Worm (Caenorhabditis elegans) whole organism, L1 larva: ENCODE measurements around the gene psa-3.

Source experiments
- C04F5.9 ChIP-seq: sonication (generic microtip); optimal IDR thresholded peaks from 2 replicates; lab custom pipeline; 2016; ENCODE audit warnings: missing genetic modification characterization, missing compliant biosample characterization
- C34B4.2 ChIP-seq: sonication (generic microtip); optimal IDR thresholded peaks from 2 replicates; lab custom pipeline; 2017; ENCODE audit warnings: mild to moderate bottlenecking, missing genetic modification characterization, missing compliant biosample characterization
- Y116A8C.19 ChIP-seq: sonication (generic microtip); optimal IDR thresholded peaks from 2 replicates; lab custom pipeline; 2016; ENCODE audit warnings: missing compliant biosample characterization, missing genetic modification characterization, borderline replicate concordance
- aha-1 ChIP-seq: fragments of 150-350 bp; optimal IDR thresholded peaks from 2 replicates; lab custom pipeline; 2014; ENCODE audit warnings: missing biosample characterization, missing genetic modification characterization
- blmp-1 ChIP-seq: fragments of 150-350 bp; optimal IDR thresholded peaks from 2 replicates; lab custom pipeline; 2014; ENCODE audit warnings: missing biosample characterization, missing genetic modification characterization
- ceh-8 ChIP-seq: fragments of 200-800 bp; sonication (Bioruptor generic); optimal IDR thresholded peaks from 2 replicates; lab custom pipeline; 2018; ENCODE audit warnings: mild to moderate bottlenecking, missing genetic modification characterization, moderate library complexity, missing compliant biosample characterization
- ceh-88 ChIP-seq: fragments of 200-800 bp; sonication (Bioruptor generic); IDR thresholded peaks from 2 replicates; pipeline ENCODE4 v1.3.6; 2022; ENCODE audit warnings: missing genetic modification characterization, missing compliant biosample characterization
- ceh-90 ChIP-seq: sonication (generic microtip); optimal IDR thresholded peaks from 2 replicates; lab custom pipeline; 2016; ENCODE audit warnings: missing genetic modification characterization, missing compliant biosample characterization
- efl-1 ChIP-seq, 4 experiments: fragments of 150-350 bp; optimal IDR thresholded peaks in 3 of 4; peaks in 1 of 4; 1 replicate in 1 of 4; 2 replicates in 3 of 4; lab custom pipeline; 2014; ENCODE audit warnings: missing biosample characterization in 2 of 4, missing genetic modification characterization in 2 of 4, missing genetic modification reagents in 2 of 4
- elt-3 ChIP-seq, 6 experiments: fragments of 150-350 bp in 1 of 6; sonication (generic microtip); optimal IDR thresholded peaks; 2 replicates each; lab custom pipeline; 2017 to 2018; ENCODE audit warnings: missing biosample characterization in 6 of 6, missing genetic modification characterization in 6 of 6, inconsistent platforms in 1 of 6
- fkh-10 ChIP-seq: sonication (generic microtip); optimal IDR thresholded peaks from 2 replicates; lab custom pipeline; 2017; ENCODE audit warnings: missing biosample characterization, missing genetic modification reagents, missing genetic modification characterization
- fkh-4 ChIP-seq: sonication (generic microtip); optimal IDR thresholded peaks from 2 replicates; lab custom pipeline; 2016; ENCODE audit warnings: missing compliant biosample characterization, missing genetic modification characterization, borderline replicate concordance
- fkh-8 ChIP-seq: sonication (generic microtip); optimal IDR thresholded peaks from 2 replicates; lab custom pipeline; 2016; ENCODE audit warnings: mild to moderate bottlenecking, missing genetic modification characterization, missing compliant biosample characterization
- grh-1 ChIP-seq: fragments of 200-800 bp; sonication (Bioruptor generic); IDR thresholded peaks from 2 replicates; pipeline ENCODE4 v1.3.6; 2022; ENCODE audit warnings: missing genetic modification reagents, missing genetic modification characterization, missing compliant biosample characterization
- hpl-2 ChIP-seq: fragments of 150-350 bp; optimal IDR thresholded peaks from 2 replicates; lab custom pipeline; 2014; ENCODE audit warnings: missing biosample characterization, missing genetic modification reagents, missing genetic modification characterization
- lin-14 ChIP-seq: fragments of 200-800 bp; sonication (Bioruptor generic); optimal IDR thresholded peaks from 2 replicates; lab custom pipeline; 2018; ENCODE audit warnings: mild to moderate bottlenecking, missing genetic modification characterization, moderate library complexity, missing compliant biosample characterization
- lin-35 ChIP-seq, 2 experiments: fragments of 150-350 bp; optimal IDR thresholded peaks; 2 replicates each; lab custom pipeline; 2014; ENCODE audit warnings: missing biosample characterization in 2 of 2, missing genetic modification characterization in 2 of 2, missing genetic modification reagents in 2 of 2
- lin-39 ChIP-seq: fragments of 150-350 bp; optimal IDR thresholded peaks from 2 replicates; lab custom pipeline; 2014; ENCODE audit warnings: missing biosample characterization, missing genetic modification reagents, missing genetic modification characterization
- lir-3 ChIP-seq: sonication (generic microtip); optimal IDR thresholded peaks from 2 replicates; lab custom pipeline; 2016; ENCODE audit warnings: mild to moderate bottlenecking, missing genetic modification characterization, moderate library complexity, missing compliant biosample characterization; ENCODE audit not compliant: poor library complexity
- mep-1 ChIP-seq: fragments of 150-350 bp; optimal IDR thresholded peaks from 2 replicates; lab custom pipeline; 2014; ENCODE audit warnings: missing biosample characterization, missing genetic modification characterization
- nhr-20 ChIP-seq: sonication (generic microtip); optimal IDR thresholded peaks from 2 replicates; lab custom pipeline; 2016; ENCODE audit warnings: mild to moderate bottlenecking, missing genetic modification characterization, missing compliant biosample characterization
- nhr-28 ChIP-seq: fragments of 150-350 bp; optimal IDR thresholded peaks from 2 replicates; lab custom pipeline; 2014; ENCODE audit warnings: missing biosample characterization, missing genetic modification characterization
- nhr-77 ChIP-seq: fragments of 150-350 bp; optimal IDR thresholded peaks from 2 replicates; lab custom pipeline; 2014; ENCODE audit warnings: missing biosample characterization, missing genetic modification characterization
- nhr-84 ChIP-seq: sonication (generic microtip); optimal IDR thresholded peaks from 2 replicates; lab custom pipeline; 2017; ENCODE audit warnings: missing biosample characterization, missing genetic modification characterization
- nhr-85 ChIP-seq: sonication (generic microtip); peaks from one replicate; lab custom pipeline; 2016; ENCODE audit warnings: missing genetic modification characterization, inconsistent platforms, missing compliant biosample characterization
- pag-3 ChIP-seq: sonication (generic microtip); optimal IDR thresholded peaks from 2 replicates; lab custom pipeline; 2017; ENCODE audit warnings: missing genetic modification characterization, mild to moderate bottlenecking, missing compliant biosample characterization, antibody characterized with exemption, borderline replicate concordance; ENCODE audit not compliant: insufficient read depth
- pax-3 ChIP-seq: fragments of 200-800 bp; sonication (Bioruptor generic); optimal IDR thresholded peaks from 2 replicates; lab custom pipeline; 2018; ENCODE audit warnings: mild to moderate bottlenecking, missing genetic modification characterization, moderate library complexity, missing compliant biosample characterization
- skn-1 ChIP-seq: fragments of 150-350 bp; optimal IDR thresholded peaks from 2 replicates; lab custom pipeline; 2014; ENCODE audit warnings: missing biosample characterization, missing genetic modification characterization
- sup-37 ChIP-seq: fragments of 200-800 bp; sonication (Bioruptor generic); optimal IDR thresholded peaks from 2 replicates; lab custom pipeline; 2018; ENCODE audit warnings: mild to moderate bottlenecking, missing genetic modification characterization, missing compliant biosample characterization
- swsn-7 ChIP-seq: sonication (generic microtip); optimal IDR thresholded peaks from 2 replicates; lab custom pipeline; 2016; ENCODE audit warnings: missing genetic modification characterization, missing compliant biosample characterization
- unc-130 ChIP-seq: fragments of 150-350 bp; optimal IDR thresholded peaks from 2 replicates; lab custom pipeline; 2017; ENCODE audit warnings: missing biosample characterization, missing genetic modification characterization, inconsistent platforms
- unc-30 ChIP-seq: sonication (generic microtip); optimal IDR thresholded peaks from 2 replicates; lab custom pipeline; 2017; ENCODE audit warnings: missing biosample characterization, missing genetic modification characterization
- xbp-1 ChIP-seq: sonication (generic microtip); optimal IDR thresholded peaks from 2 replicates; lab custom pipeline; 2016; ENCODE audit warnings: missing genetic modification characterization, missing compliant biosample characterization

Gene psa-3

ce11 chrX:15377724-15378123 is 30.0 kb upstream of the psa-3 start, which contains the start of gene svh-5:
svh-5 (minus strand) TSS chrX:15377824.
- TF ChIP-seq swsn-7 (tag; lab: Kevin White, UChicago) (no peak), ceh-90 (no peak), nhr-84 (tag; lab: Kevin White, UChicago) (no peak), ceh-88 (GFP tag; lab: Robert Waterston, UW) (no peak), Y116A8C.19 (no peak), efl-1 (optimal IDR thresholded peaks at IDR 0.05; lab: Kevin White, UChicago) (no peak), efl-1 (GFP tag; optimal IDR thresholded peaks at IDR 0.05 in 1 of 2; lab: Kevin White, UChicago) (peak in 1 of 2 experiments; percentile 17), pag-3 (tag; lab: Kevin White, UChicago) (no peak), skn-1 (tag; lab: Kevin White, UChicago) (no peak)

DNA sequence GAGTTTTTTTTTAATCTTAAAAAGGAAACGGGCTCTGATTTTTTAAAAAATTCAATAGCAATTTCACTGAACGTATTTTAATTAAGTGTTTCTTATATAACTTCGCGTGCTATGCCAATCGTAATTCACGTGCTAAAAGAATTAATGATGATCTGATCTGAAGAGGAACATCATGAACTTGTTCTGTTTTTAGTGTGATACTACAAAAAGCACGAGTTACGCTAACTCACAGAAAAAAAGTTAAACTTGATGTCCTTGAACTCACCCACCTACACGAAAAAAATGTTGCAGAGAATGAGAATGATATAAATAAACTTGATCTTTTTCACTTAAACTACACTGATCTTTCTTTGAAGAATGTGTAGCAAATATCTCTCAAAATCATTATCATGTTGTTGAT is 27.8 kb upstream of the psa-3 start:
- no peak for TF ChIP-seq lir-3 (tag; lab: Kevin White, UChicago)
- TF ChIP-seq elt-3 (tag; optimal IDR thresholded peaks at IDR 0.05; lab: Kevin White, UChicago) = peak in 1 of 6 experiments; percentile 72
- no peak for TF ChIP-seq fkh-4
- TF ChIP-seq nhr-85 = peak; percentile 81
- no peak for TF ChIP-seq lin-35 (GFP tag; optimal IDR thresholded peaks at IDR 0.05; lab: Kevin White, UChicago)
- TF ChIP-seq efl-1 (optimal IDR thresholded peaks at IDR 0.05; lab: Kevin White, UChicago) = no peak
- no peak for TF ChIP-seq efl-1 (GFP tag; optimal IDR thresholded peaks at IDR 0.05 in 1 of 2; lab: Kevin White, UChicago)
- TF ChIP-seq fkh-8 (tag; lab: Kevin White, UChicago) = no peak
- TF ChIP-seq sup-37 (GFP tag; lab: Kevin White, UChicago) = no peak
- TF ChIP-seq ceh-90 = no peak
- TF ChIP-seq nhr-20 (tag; lab: Kevin White, UChicago) = peak; percentile 47
- no peak for TF ChIP-seq lin-39 (tag; lab: Kevin White, UChicago)
- TF ChIP-seq unc-30 (tag; lab: Kevin White, UChicago) = no peak
- TF ChIP-seq ceh-8 (GFP tag; lab: Kevin White, UChicago) = no peak
- TF ChIP-seq, all 84 proteins: peak for 3

ce11 chrX:15380437-15380836 is 27.3 kb upstream of the psa-3 start:
- TF ChIP-seq C04F5.9 (tag; lab: Kevin White, UChicago) (no peak), xbp-1 (no peak), grh-1 (0 out of 2 replicates have a peak, but pooled peaks have one; percentile 17), blmp-1 (tag; lab: Kevin White, UChicago) (peak; percentile 64), hpl-2 (GFP tag; lab: Kevin White, UChicago) (no peak), C34B4.2 (tag; lab: Kevin White, UChicago) (no peak), unc-130 (tag; lab: Kevin White, UChicago) (no peak)

DNA sequence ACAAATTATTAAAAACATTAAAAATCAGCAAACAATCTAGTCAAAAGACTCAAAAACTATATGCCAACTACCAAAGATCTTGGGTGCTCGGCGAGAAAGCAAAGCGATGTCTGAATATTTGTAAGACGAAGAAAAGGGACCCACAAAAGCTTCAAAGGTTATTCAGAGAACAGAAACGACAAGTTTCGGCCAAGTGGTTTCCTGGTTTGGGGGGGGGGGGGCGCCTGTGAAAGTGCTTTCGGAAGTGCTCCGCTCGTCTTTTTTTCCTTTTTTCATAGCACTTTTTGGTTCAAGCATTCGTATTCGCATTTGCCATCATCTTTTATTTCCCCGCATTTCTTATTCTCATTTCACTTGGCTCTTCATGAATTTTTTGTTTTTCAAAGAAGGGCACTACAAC is 26.2 kb upstream of the psa-3 start:
- TF ChIP-seq lin-14 (GFP tag; lab: Kevin White, UChicago) (peak; percentile 76), pax-3 (tag; lab: Kevin White, UChicago) (no peak), fkh-10 (peak; percentile 57), mep-1 (tag; lab: Kevin White, UChicago) (no peak)

DNA sequence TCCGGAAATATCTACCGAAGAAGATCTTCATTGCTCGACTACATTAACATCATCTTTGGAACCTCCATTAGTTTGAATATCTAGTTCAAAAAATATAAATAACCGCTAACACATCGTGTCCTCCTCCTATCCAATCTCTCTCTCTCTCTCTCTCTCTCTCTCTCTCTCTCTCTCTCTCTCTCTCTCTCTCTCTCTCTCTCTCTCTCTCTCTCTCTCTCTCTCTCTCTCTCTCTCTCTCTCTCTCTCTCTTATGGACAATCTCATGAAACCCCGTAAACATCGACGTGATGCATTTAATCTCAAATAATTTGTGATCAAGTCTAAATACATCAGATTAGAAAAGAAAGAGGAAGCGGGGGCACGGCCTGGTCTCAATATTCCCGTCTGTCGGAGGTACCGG is 25.5 kb upstream of the psa-3 start:
- peak; percentile 13 to 14 for TF ChIP-seq efl-1 (optimal IDR thresholded peaks at IDR 0.05; lab: Kevin White, UChicago)
- TF ChIP-seq efl-1 (GFP tag; optimal IDR thresholded peaks at IDR 0.05 in 1 of 2; lab: Kevin White, UChicago) = no peak
- no peak for TF ChIP-seq aha-1 (tag; lab: Kevin White, UChicago)
- no peak for TF ChIP-seq nhr-28 (tag; lab: Kevin White, UChicago)
- TF ChIP-seq grh-1 = no peak
- TF ChIP-seq hpl-2 (GFP tag; lab: Kevin White, UChicago) = no peak
- no peak for TF ChIP-seq swsn-7 (tag; lab: Kevin White, UChicago)
- TF ChIP-seq lin-14 (GFP tag; lab: Kevin White, UChicago) = peak; percentile 10
- TF ChIP-seq nhr-85 = peak; percentile 19
- TF ChIP-seq sup-37 (GFP tag; lab: Kevin White, UChicago) = no peak
- TF ChIP-seq pax-3 (tag; lab: Kevin White, UChicago) = peak; percentile 25
- TF ChIP-seq pag-3 (tag; lab: Kevin White, UChicago) = no peak
- TF ChIP-seq mep-1 (tag; lab: Kevin White, UChicago) = peak; percentile 2
- peak; percentile 33 for TF ChIP-seq blmp-1 (tag; lab: Kevin White, UChicago)
- TF ChIP-seq nhr-77 (tag; lab: Kevin White, UChicago) = no peak
